Worm (Caenorhabditis elegans) whole organism, L4/young adult: Measurements from ENCODE around the gene Y68A4A.13.

Source experiments
- W03F9.2 ChIP-seq: fragments of 150-350 bp; optimal IDR thresholded peaks from 2 replicates; lab custom pipeline; 2014; ENCODE audit warnings: missing biosample characterization, missing genetic modification characterization
- dao-5 ChIP-seq: sonication (generic microtip); optimal IDR thresholded peaks from 2 replicates; lab custom pipeline; 2016; ENCODE audit warnings: missing genotype, missing genetic modification characterization, moderate library complexity, missing compliant biosample characterization
- him-1 ChIP-seq: sonication (generic microtip); optimal IDR thresholded peaks from 2 replicates; lab custom pipeline; 2016; ENCODE audit warnings: missing genotype, missing genetic modification reagents, missing genetic modification characterization, missing compliant biosample characterization

DNA sequence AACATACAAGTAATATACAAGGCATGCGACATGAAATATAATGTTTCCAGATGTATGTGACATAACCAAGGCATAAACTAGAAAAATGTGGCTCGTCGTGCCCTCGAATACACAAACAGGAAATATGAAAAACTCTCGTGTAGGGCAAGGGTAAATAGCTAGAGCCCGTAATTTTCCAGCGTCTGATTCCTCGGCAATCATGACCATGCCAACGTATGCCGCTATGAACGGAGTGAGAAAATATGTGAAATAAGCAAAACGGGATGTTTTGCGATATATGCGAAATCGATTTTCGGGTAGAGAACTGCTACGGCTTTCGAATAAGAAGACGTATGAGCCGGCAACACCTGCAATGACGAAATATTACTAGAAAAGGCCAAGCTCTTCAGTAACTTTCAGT, 17.4 kb upstream of the Y68A4A.13 start, which contains the start of gene scl-25:
- TF ChIP-seq dao-5 (tag; lab: Kevin White, UChicago), result no peak
- no peak for TF ChIP-seq W03F9.2
- TF ChIP-seq him-1 (tag; lab: Kevin White, UChicago), result no peak
